Worm (Caenorhabditis elegans) whole organism, L4/young adult: Measurements from ENCODE around the gene C35D10.6.

Experiments
- W03F9.2 ChIP-seq: fragments of 150-350 bp; optimal IDR thresholded peaks from 2 replicates; lab custom pipeline; 2014; ENCODE audit warnings: missing biosample characterization, missing genetic modification characterization
- dao-5 ChIP-seq: sonication (generic microtip); optimal IDR thresholded peaks from 2 replicates; lab custom pipeline; 2016; ENCODE audit warnings: missing genotype, missing genetic modification characterization, moderate library complexity, missing compliant biosample characterization
- him-1 ChIP-seq: sonication (generic microtip); optimal IDR thresholded peaks from 2 replicates; lab custom pipeline; 2016; ENCODE audit warnings: missing genotype, missing genetic modification reagents, missing genetic modification characterization, missing compliant biosample characterization

- no peak for TF ChIP-seq him-1 (tag; lab: Kevin White, UChicago)
- no peak for TF ChIP-seq W03F9.2 (tag; lab: Kevin White, UChicago)
- TF ChIP-seq dao-5 (tag; lab: Kevin White, UChicago), result no peak
Measured at ce11 chrIII:4909938-4910337, 50.8 kb downstream of the C35D10.6 start, which contains the start of gene F26F4.12.
